Fruit fly (Drosophila melanogaster): Measurements from ENCODE around the gene Bet1.

DNA sequence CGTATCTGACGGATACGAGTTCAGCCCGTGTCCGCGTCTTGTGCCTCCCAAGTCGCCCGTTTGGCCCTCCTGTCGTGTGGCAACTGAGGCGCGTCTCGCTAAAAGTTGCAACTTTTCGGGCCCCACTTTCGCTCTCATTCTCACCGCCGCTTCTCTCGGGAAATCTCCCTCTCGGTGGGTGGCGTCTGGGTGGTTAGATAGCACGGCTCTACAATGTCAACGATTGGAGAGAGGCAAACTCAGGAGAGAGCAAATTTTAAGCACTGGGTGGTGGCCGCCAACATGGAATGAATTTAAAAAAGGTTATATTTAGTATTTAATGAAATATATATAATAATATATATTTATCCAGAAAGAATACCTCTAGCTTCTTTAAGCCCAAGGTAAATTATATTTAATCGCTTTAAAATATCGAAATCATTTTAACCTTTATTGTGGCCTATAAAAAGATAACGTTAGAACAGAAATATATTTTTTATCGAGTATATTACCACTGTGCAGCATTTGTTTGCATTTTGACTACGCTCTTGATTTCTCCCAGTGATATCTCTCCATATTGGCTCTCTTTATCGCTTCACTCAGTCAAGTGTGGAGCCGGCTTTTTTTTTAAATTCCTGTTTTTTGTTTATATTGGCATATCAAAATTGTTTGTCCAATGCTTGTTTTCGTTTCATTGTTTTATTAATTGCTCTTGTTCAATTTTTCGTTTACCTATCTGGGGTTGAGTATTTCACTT lies 31.4 kb downstream of the Bet1 start, which contains the start of gene Gbs-76A:
- no peak for TF ChIP-seq Sin3A (optimal IDR thresholded peaks at IDR 0.05)
- no peak for TF ChIP-seq h (optimal IDR thresholded peaks at IDR 0.05)
- no peak for TF ChIP-seq ttk (optimal IDR thresholded peaks at IDR 0.05)
- TF ChIP-seq insv (optimal IDR thresholded peaks at IDR 0.05), result no peak
- TF ChIP-seq Myc (optimal IDR thresholded peaks at IDR 0.05), result no peak
- TF ChIP-seq psq (optimal IDR thresholded peaks at IDR 0.05), result no peak

All from Kc167 (cell line).